Fruit fly (Drosophila melanogaster): ENCODE data around the gene CG14852.
A peak's percentile ranks its signal among the peaks of the same experiment; 100 is the strongest.

The CG14852 gene

DNA sequence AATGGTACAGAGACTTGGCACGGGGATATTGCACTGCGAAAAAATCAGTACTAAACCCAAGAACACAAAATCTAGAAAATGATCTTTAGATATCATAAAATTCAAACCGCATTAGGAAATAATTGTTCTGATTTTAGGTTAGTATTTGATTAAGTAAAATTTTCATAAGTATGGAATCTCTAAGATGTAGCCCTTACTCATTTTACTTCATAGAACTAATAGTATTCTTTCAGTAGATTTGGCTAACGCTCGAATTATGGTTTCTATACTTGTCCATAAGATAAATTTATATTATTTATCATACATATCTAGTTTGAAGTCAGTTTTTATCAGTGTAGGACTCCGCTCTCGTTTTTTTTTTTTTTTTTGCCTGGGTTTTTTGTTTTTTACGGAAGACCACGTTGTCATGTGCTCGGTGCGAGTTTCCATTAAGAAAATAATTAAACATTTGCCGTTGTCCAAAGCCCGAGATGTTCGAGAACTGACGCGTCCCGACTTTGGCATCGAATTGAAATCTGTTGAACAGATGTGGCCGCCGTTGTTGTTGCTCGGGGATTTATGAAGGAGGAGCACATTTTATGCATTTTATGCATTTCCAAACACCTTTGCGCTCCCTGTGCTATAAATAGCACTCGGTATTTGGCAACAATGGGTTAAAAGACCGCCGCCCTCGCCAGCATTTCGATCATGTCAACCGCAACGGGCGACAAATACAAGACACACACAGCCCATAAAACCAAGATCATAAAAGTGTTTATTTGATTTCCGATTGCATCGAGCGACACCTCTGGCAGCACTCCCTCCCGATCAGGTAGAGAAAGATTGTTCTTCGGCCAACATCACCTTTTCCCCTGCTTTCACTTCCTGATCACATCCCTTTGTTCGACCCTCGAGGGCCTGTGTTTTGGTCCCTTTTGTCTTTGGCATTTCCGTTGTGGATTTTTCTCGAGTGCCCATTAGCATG, 21.0 kb downstream of the CG14852 start (continued):
- TF ChIP-seq chif (GFP tag; optimal IDR thresholded peaks at IDR 0.05) (peak in 1 of 2 experiments; percentile 12), NC2α (GFP tag; optimal IDR thresholded peaks at IDR 0.05) (no peak), cad (GFP tag; optimal IDR thresholded peaks at IDR 0.05) (peak; percentile 88), wdn (GFP tag; IDR thresholded peaks at IDR 0.05) (no peak), Eip74EF (GFP tag; optimal IDR thresholded peaks at IDR 0.05) (no peak), ap (GFP tag; IDR thresholded peaks at IDR 0.05) (no peak), Rx (GFP tag; IDR thresholded peaks at IDR 0.05) (no peak), CG3847 (GFP tag; IDR thresholded peaks at IDR 0.05) (no peak), fu2 (GFP tag; optimal IDR thresholded peaks at IDR 0.05) (no peak), salm (tag; optimal IDR thresholded peaks at IDR 0.05) (no peak), CG8924 (tag; optimal IDR thresholded peaks at IDR 0.05) (peak; percentile 26), CG10565 (GFP tag; optimal IDR thresholded peaks at IDR 0.05) (no peak), unc-4 (GFP tag; IDR thresholded peaks at IDR 0.05; ENCODE audit: partially characterized antibody) (no peak), CG31388 (GFP tag; optimal IDR thresholded peaks at IDR 0.05) (no peak), Six4 (GFP tag; optimal IDR thresholded peaks at IDR 0.05) (no peak), Drgx (GFP tag; IDR thresholded peaks at IDR 0.05) (no peak), CG12219 (GFP tag; optimal IDR thresholded peaks at IDR 0.05) (no peak), odd (GFP tag; optimal IDR thresholded peaks at IDR 0.05) (no peak), gro (GFP tag; optimal IDR thresholded peaks at IDR 0.05) (no peak), Fer3 (tag; optimal IDR thresholded peaks at IDR 0.05) (no peak), Nf-YB (GFP tag; optimal IDR thresholded peaks at IDR 0.05) (no peak), cato (GFP tag; optimal IDR thresholded peaks at IDR 0.05; ENCODE audit: borderline replicate concordance) (no peak), Usf (GFP tag; optimal IDR thresholded peaks at IDR 0.05) (no peak), dati (GFP tag; IDR thresholded peaks at IDR 0.05) (no peak), CG3281 (GFP tag; optimal IDR thresholded peaks at IDR 0.05) (no peak), aop (GFP tag; IDR thresholded peaks at IDR 0.05) (no peak), onecut (GFP tag; IDR thresholded peaks at IDR 0.05) (no peak), CG12071 (GFP tag; optimal IDR thresholded peaks at IDR 0.05) (no peak), bbx (GFP tag; IDR thresholded peaks at IDR 0.05; ENCODE audit: partially characterized antibody) (no peak), HLH54F (GFP tag; optimal IDR thresholded peaks at IDR 0.05) (no peak), CG13624 (GFP tag; optimal IDR thresholded peaks at IDR 0.05) (no peak), Oaz (GFP tag; IDR thresholded peaks at IDR 0.05) (no peak), zen (tag; optimal IDR thresholded peaks at IDR 0.05) (peak; percentile 27), ara (GFP tag; IDR thresholded peaks at IDR 0.05) (no peak), toy (GFP tag; IDR thresholded peaks at IDR 0.05) (no peak), kni (GFP tag; optimal IDR thresholded peaks at IDR 0.05) (no peak), sima (GFP tag; optimal IDR thresholded peaks at IDR 0.05) (no peak), CG4424 (GFP tag; optimal IDR thresholded peaks at IDR 0.05) (no peak), CG9932 (GFP tag; IDR thresholded peaks at IDR 0.05) (no peak), crp (GFP tag; optimal IDR thresholded peaks at IDR 0.05) (no peak), C15 (GFP tag; IDR thresholded peaks at IDR 0.05) (no peak), CG11696 (GFP tag; IDR thresholded peaks at IDR 0.05) (no peak), jumu (GFP tag; optimal IDR thresholded peaks at IDR 0.05) (no peak), gfzf (GFP tag; optimal IDR thresholded peaks at IDR 0.05) (no peak), sisA (GFP tag; IDR thresholded peaks at IDR 0.05) (no peak), zf30C (GFP tag; optimal IDR thresholded peaks at IDR 0.05) (peak; percentile 65), CG4328 (GFP tag; optimal IDR thresholded peaks at IDR 0.05) (no peak), Hmx (GFP tag; optimal IDR thresholded peaks at IDR 0.05) (no peak), insv (GFP tag; optimal IDR thresholded peaks at IDR 0.05) (no peak), her (GFP tag; optimal IDR thresholded peaks at IDR 0.05) (no peak)

Measured in whole organism, embryonic.